Worm (Caenorhabditis elegans): Measurements from ENCODE around the gene srh-69.

Gene srh-69

ce11 chrII:12514620-12515019 is at the start of gene srh-69:
Gene srh-69, minus strand, starts transcription at chrII:12514720.
- TF ChIP-seq lin-13 (GFP tag; optimal IDR thresholded peaks at IDR 0.05), result no peak
- TF ChIP-seq nhr-77 (tag; optimal IDR thresholded peaks at IDR 0.05), result no peak
- no peak for TF ChIP-seq fos-1 (tag; optimal IDR thresholded peaks at IDR 0.05)
- TF ChIP-seq elt-1 (tag; optimal IDR thresholded peaks at IDR 0.05), result no peak
- TF ChIP-seq snpc-4 (tag; optimal IDR thresholded peaks at IDR 0.05), result no peak
- no peak for TF ChIP-seq lsy-2 (tag; optimal IDR thresholded peaks at IDR 0.05)
- no peak for TF ChIP-seq nhr-12 (tag; optimal IDR thresholded peaks at IDR 0.05)
- no peak for TF ChIP-seq unc-39 (tag; optimal IDR thresholded peaks at IDR 0.05)
- TF ChIP-seq nhr-23 (tag; optimal IDR thresholded peaks at IDR 0.05), result no peak
- TF ChIP-seq nhr-129 (tag; optimal IDR thresholded peaks at IDR 0.05), result no peak
- TF ChIP-seq nhr-237 (tag; optimal IDR thresholded peaks at IDR 0.05), result no peak
- no peak for TF ChIP-seq ama-1 (optimal IDR thresholded peaks at IDR 0.05)
- no peak for TF ChIP-seq zag-1 (tag; optimal IDR thresholded peaks at IDR 0.05)
- TF ChIP-seq ceh-16 (tag; optimal IDR thresholded peaks at IDR 0.05), result no peak
- TF ChIP-seq sma-9 (GFP tag; optimal IDR thresholded peaks at IDR 0.05), result no peak
- no peak for TF ChIP-seq sma-9 (tag; optimal IDR thresholded peaks at IDR 0.05)
- no peak for TF ChIP-seq nhr-25 (tag; optimal IDR thresholded peaks at IDR 0.05)
- TF ChIP-seq Y55F3AM.14 (GFP tag; optimal IDR thresholded peaks at IDR 0.05), result no peak
- TF ChIP-seq ztf-4 (tag; optimal IDR thresholded peaks at IDR 0.05), result no peak
- no peak for TF ChIP-seq aly-2 (tag; optimal IDR thresholded peaks at IDR 0.05)
- TF ChIP-seq unc-55 (GFP tag; optimal IDR thresholded peaks at IDR 0.05), result no peak

- TF ChIP-seq ZK546.5 (tag; optimal IDR thresholded peaks at IDR 0.05), result no peak
- TF ChIP-seq mdl-1 (tag; optimal IDR thresholded peaks at IDR 0.05), result no peak
- TF ChIP-seq zag-1 (tag; optimal IDR thresholded peaks at IDR 0.05), result no peak
- no peak for TF ChIP-seq nhr-25 (tag; optimal IDR thresholded peaks at IDR 0.05)
- no peak for TF ChIP-seq nhr-10 (tag; optimal IDR thresholded peaks at IDR 0.05)
- no peak for TF ChIP-seq F13H6.1 (tag; optimal IDR thresholded peaks at IDR 0.05)
- no peak for TF ChIP-seq R02D3.7 (tag; optimal IDR thresholded peaks at IDR 0.05)
- no peak for TF ChIP-seq lsy-2 (tag; optimal IDR thresholded peaks at IDR 0.05)
- no peak for TF ChIP-seq C34F6.9 (tag; optimal IDR thresholded peaks at IDR 0.05)
- no peak for TF ChIP-seq ztf-4 (tag; optimal IDR thresholded peaks at IDR 0.05)
- no peak for TF ChIP-seq alr-1 (tag; optimal IDR thresholded peaks at IDR 0.05)
- no peak for TF ChIP-seq skn-1 (tag; optimal IDR thresholded peaks at IDR 0.05)
- no peak for TF ChIP-seq nhr-129 (tag; optimal IDR thresholded peaks at IDR 0.05)
- TF ChIP-seq mab-5 (tag; optimal IDR thresholded peaks at IDR 0.05), result no peak
- TF ChIP-seq gmeb-1 (tag; optimal IDR thresholded peaks at IDR 0.05), result no peak
These were observed 45.7 kb upstream of the srh-69 start, which contains the start of gene F49C5.12 for ce11 chrII:12560210-12560609. Gene F49C5.12, minus strand, starts transcription at chrII:12560310.

ce11 chrII:12555579-12555978 is 41.1 kb upstream of the srh-69 start, which contains the start of gene F49C5.11:
Gene F49C5.11, plus strand, starts transcription at chrII:12555879.
- no peak for TF ChIP-seq ceh-16 (tag; optimal IDR thresholded peaks at IDR 0.05)
- no peak for TF ChIP-seq dmd-4 (tag; optimal IDR thresholded peaks at IDR 0.05)

ce11 chrII:12550940-12551339 is 36.4 kb upstream of the srh-69 start:
- TF ChIP-seq skn-1 (tag; optimal IDR thresholded peaks at IDR 0.05) (no peak), dmd-4 (tag; optimal IDR thresholded peaks at IDR 0.05) (no peak), elt-3 (tag; optimal IDR thresholded peaks at IDR 0.05) (no peak), peb-1 (tag; optimal IDR thresholded peaks at IDR 0.05) (no peak), zag-1 (tag; optimal IDR thresholded peaks at IDR 0.05) (no peak), nhr-12 (tag; optimal IDR thresholded peaks at IDR 0.05) (no peak), unc-39 (tag; optimal IDR thresholded peaks at IDR 0.05) (no peak), ztf-1 (GFP tag; conservative IDR thresholded peaks at IDR 0.05) (no peak), ztf-4 (tag; optimal IDR thresholded peaks at IDR 0.05) (no peak), nhr-23 (tag; optimal IDR thresholded peaks at IDR 0.05) (no peak), gmeb-1 (tag; optimal IDR thresholded peaks at IDR 0.05) (no peak), ceh-16 (tag; optimal IDR thresholded peaks at IDR 0.05) (no peak), ama-1 (optimal IDR thresholded peaks at IDR 0.05) (no peak), nhr-6 (tag; optimal IDR thresholded peaks at IDR 0.05) (no peak), nhr-11 (tag; optimal IDR thresholded peaks at IDR 0.05) (no peak), R02D3.7 (tag; optimal IDR thresholded peaks at IDR 0.05) (no peak)

ce11 chrII:12549613-12550012 is 35.1 kb upstream of the srh-69 start:
- TF ChIP-seq fos-1 (tag; optimal IDR thresholded peaks at IDR 0.05) (no peak), nhr-6 (tag; optimal IDR thresholded peaks at IDR 0.05) (no peak), sem-4 (tag; optimal IDR thresholded peaks at IDR 0.05) (no peak), nhr-25 (tag; optimal IDR thresholded peaks at IDR 0.05) (no peak)
